Fruit fly (Drosophila melanogaster) ovary, adult (tissue): ENCODE data around the gene Pka-C2.

Source experiments
- CG17801 ChIP-seq: fragments of 200-800 bp; optimal IDR thresholded peaks from 2 replicates; lab custom pipeline; 2019; ENCODE audit warnings: missing biosample characterization, mild to moderate bottlenecking, missing genetic modification characterization, moderate library complexity; ENCODE audit not compliant: partially characterized antibody

The Pka-C2 gene

DNA sequence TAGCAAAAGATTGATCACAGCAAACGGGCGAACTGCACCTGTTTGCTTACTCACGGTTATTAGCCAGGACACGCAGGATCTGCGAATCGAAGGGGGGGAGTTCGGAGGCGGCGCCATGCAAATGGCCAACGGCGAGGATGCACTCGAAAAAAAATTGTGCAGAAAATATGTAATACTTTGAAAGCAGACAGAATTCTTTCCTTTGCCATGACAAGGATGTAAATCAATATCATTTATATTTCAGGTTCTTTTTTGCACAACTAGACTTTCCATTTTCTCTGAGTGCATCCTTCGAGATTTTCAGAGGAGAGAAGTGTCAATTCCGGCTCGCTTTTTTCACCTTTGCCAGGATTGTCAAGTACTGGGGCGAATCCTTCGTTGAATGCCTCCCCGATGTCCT lies 12.3 kb upstream of the Pka-C2 start:
- no peak for TF ChIP-seq CG17801

dm6 chr3R:30706021-30706420 lies 9.1 kb upstream of the Pka-C2 start, which contains the start of gene CG31010:
Gene CG31010, minus strand, starts transcription at chr3R:30706121.
- no peak for TF ChIP-seq CG17801

- TF ChIP-seq CG17801 = no peak
Observed at dm6 chr3R:30699165-30699564, 2.2 kb upstream of the Pka-C2 start.

- no peak for TF ChIP-seq CG17801
Observed at dm6 chr3R:30695398-30695797, 1.5 kb downstream of the Pka-C2 start, which contains the start of gene CG12069. Gene CG12069, minus strand, starts transcription at chr3R:30695498.

dm6 chr3R:30690251-30690650 lies 6.7 kb downstream of the Pka-C2 start, which contains the start of gene Spn100A:
Gene Spn100A, plus strand, starts transcription at chr3R:30690642.
- TF ChIP-seq CG17801 = no peak

DNA sequence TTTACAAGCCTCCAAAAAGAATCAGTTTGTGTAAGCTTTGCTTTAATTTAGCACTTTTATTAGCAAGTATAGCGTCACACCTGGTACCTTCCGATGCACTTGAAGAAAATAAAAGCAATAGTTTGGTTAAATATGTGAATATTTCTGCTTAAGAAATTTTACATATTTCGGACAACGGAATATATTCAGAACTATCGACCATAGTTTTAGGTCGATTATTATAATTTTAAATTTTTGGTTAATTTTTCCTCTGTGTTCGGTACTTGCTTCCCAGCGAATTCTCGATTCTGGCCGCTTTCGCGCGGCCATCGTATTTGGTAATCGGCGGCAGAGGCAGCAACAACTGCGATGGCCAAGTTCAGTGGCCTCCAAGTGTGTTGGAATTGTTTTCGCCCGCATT lies 7.3 kb downstream of the Pka-C2 start:
- TF ChIP-seq CG17801 = no peak

dm6 chr3R:30649661-30650060 lies 47.3 kb downstream of the Pka-C2 start, which contains the start of gene CG34433:
Gene CG34433, plus strand, starts transcription at chr3R:30649961.
- TF ChIP-seq CG17801 = no peak

DNA sequence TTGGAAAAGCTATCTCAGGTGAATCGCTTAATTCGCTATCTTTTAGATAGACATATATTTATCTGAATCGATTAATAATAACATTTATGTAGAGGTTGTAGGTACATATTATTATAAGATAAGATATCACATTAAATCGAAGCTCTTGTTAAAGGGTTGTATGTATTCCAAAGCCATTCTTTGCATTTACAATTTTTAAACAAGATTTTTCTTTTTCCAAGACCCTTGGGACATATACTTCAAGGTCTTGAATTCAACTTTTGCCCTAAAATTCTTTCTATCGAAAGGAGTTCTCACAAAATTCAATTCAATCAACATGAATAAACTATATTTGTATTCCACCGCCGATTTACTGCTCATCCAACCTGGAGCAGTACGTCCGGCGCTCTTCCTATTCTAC lies 48.1 kb downstream of the Pka-C2 start, which contains the start of gene CG34432:
Gene CG34432 (plus strand): TSS at position 301 of the 400 bp plus-strand sequence.
- no peak for TF ChIP-seq CG17801

- no peak for TF ChIP-seq CG17801
Observed at dm6 chr3R:30648451-30648850, 48.5 kb downstream of the Pka-C2 start, which contains the start of gene PH4alphaPV. Gene PH4alphaPV, minus strand, starts transcription at chr3R:30648551.

dm6 chr3R:30645780-30646179 lies 51.2 kb downstream of the Pka-C2 start, which contains the start of gene CG31013:
Gene CG31013, minus strand, starts transcription at chr3R:30645880.
- no peak for TF ChIP-seq CG17801
